Fruit fly (Drosophila melanogaster) whole organism, embryonic: Measurements from ENCODE around the gene nAChRalpha7.

ENCODE experiments used
- Asciz ChIP-seq: fragments of 200-800 bp; sonication (Bioruptor generic); optimal IDR thresholded peaks from 2 replicates; lab custom pipeline; 2017; ENCODE audit warnings: missing biosample characterization, mild to moderate bottlenecking, missing genetic modification characterization, missing genetic modification reagents
- Atf3 ChIP-seq: fragments of 200-800 bp; sonication (Bioruptor generic); optimal IDR thresholded peaks from 3 replicates; lab custom pipeline; 2016; ENCODE audit warnings: missing biosample characterization, missing genetic modification characterization
- Bteb2 ChIP-seq: fragments of 200-800 bp; sonication (Bioruptor generic); optimal IDR thresholded peaks from 2 replicates; lab custom pipeline; 2016; ENCODE audit warnings: missing biosample characterization, missing genetic modification characterization
- CG1024 ChIP-seq: fragments of 200-800 bp; sonication (Bioruptor generic); IDR thresholded peaks from 2 replicates; pipeline ENCODE4 v1.3.6; 2022; ENCODE audit warnings: missing biosample characterization, missing genetic modification characterization
- CG10321 ChIP-seq: fragments of 200-800 bp; sonication (Bioruptor generic); IDR thresholded peaks from 2 replicates; pipeline ENCODE4 v1.3.6; 2022; ENCODE audit warnings: missing biosample characterization, missing genetic modification characterization
- CG10959 ChIP-seq: fragments of 200-800 bp; sonication (Bioruptor generic); IDR thresholded peaks from 2 replicates; pipeline ENCODE4 v1.3.6; 2022; ENCODE audit warnings: missing biosample characterization, missing genetic modification characterization
- CG10979 ChIP-seq: fragments of 200-800 bp; sonication (Bioruptor generic); optimal IDR thresholded peaks from 2 replicates; lab custom pipeline; 2018; ENCODE audit warnings: missing biosample characterization, mild to moderate bottlenecking, missing genetic modification characterization, moderate library complexity
- CG12219 ChIP-seq: fragments of 200-800 bp; sonication (Bioruptor generic); optimal IDR thresholded peaks from 3 replicates; lab custom pipeline; 2018; ENCODE audit warnings: missing biosample characterization, mild to moderate bottlenecking, missing genetic modification characterization
- CG13775 ChIP-seq: fragments of 200-800 bp; sonication (Bioruptor generic); optimal IDR thresholded peaks from 3 replicates; lab custom pipeline; 2017; ENCODE audit warnings: missing biosample characterization, mild to moderate bottlenecking, missing genetic modification characterization
- CG14965 ChIP-seq: fragments of 200-800 bp; sonication (Bioruptor generic); optimal IDR thresholded peaks from 2 replicates; lab custom pipeline; 2016; ENCODE audit warnings: missing biosample characterization, missing genetic modification characterization, borderline replicate concordance
- CG17802 ChIP-seq: fragments of 200-800 bp; sonication (Bioruptor generic); optimal IDR thresholded peaks from 2 replicates; lab custom pipeline; 2018; ENCODE audit warnings: missing biosample characterization, mild to moderate bottlenecking, missing genetic modification characterization, moderate library complexity
- CG18262 ChIP-seq: fragments of 200-800 bp; optimal IDR thresholded peaks from 3 replicates; lab custom pipeline; 2019; ENCODE audit warnings: missing biosample characterization, mild to moderate bottlenecking, missing genetic modification characterization, moderate library complexity
- CG30020 ChIP-seq: fragments of 200-800 bp; optimal IDR thresholded peaks from 2 replicates; lab custom pipeline; 2019; ENCODE audit warnings: missing biosample characterization, mild to moderate bottlenecking, missing genetic modification characterization, moderate library complexity
- CG30431 ChIP-seq: fragments of 200-800 bp; sonication (Bioruptor generic); optimal IDR thresholded peaks from 2 replicates; lab custom pipeline; 2017; ENCODE audit warnings: missing biosample characterization, missing genetic modification characterization
- CG31441 ChIP-seq: fragments of 200-800 bp; sonication (Bioruptor generic); IDR thresholded peaks from 2 replicates; pipeline ENCODE4 v1.3.6; 2022; ENCODE audit warnings: missing biosample characterization, missing genetic modification characterization
- CG34224 ChIP-seq: fragments of 200-800 bp; sonication (Bioruptor generic); IDR thresholded peaks from 3 replicates; pipeline ENCODE4 v1.3.6; 2022; ENCODE audit warnings: missing biosample characterization, missing genetic modification characterization; ENCODE audit not compliant: partially characterized antibody
- CG4328 ChIP-seq: fragments of 200-800 bp; sonication (Bioruptor generic); optimal IDR thresholded peaks from 3 replicates; lab custom pipeline; 2017; ENCODE audit warnings: missing biosample characterization, missing genetic modification reagents, missing genetic modification characterization
- CG4820 ChIP-seq: fragments of 200-800 bp; sonication (Bioruptor generic); optimal IDR thresholded peaks from 3 replicates; lab custom pipeline; 2016; ENCODE audit warnings: missing biosample characterization, missing genetic modification characterization
- CG6254 ChIP-seq: fragments of 200-800 bp; sonication (Bioruptor generic); optimal IDR thresholded peaks from 3 replicates; lab custom pipeline; 2017; ENCODE audit warnings: mild to moderate bottlenecking, missing biosample characterization, missing genetic modification reagents, missing genetic modification characterization
- CG6654 ChIP-seq: fragments of 200-800 bp; sonication (Bioruptor generic); optimal IDR thresholded peaks from 2 replicates; lab custom pipeline; 2017; ENCODE audit warnings: missing biosample characterization, mild to moderate bottlenecking, missing genetic modification characterization
- CG6813 ChIP-seq: fragments of 200-800 bp; sonication (Bioruptor generic); optimal IDR thresholded peaks from 2 replicates; lab custom pipeline; 2017; ENCODE audit warnings: missing biosample characterization, missing genetic modification characterization, mild to moderate bottlenecking, moderate library complexity, missing genetic modification reagents
- CG7357 ChIP-seq: fragments of 200-800 bp; sonication (Bioruptor generic); IDR thresholded peaks from 3 replicates; pipeline ENCODE4 v1.3.6; 2022; ENCODE audit warnings: missing biosample characterization, missing genetic modification characterization
- CG7745 ChIP-seq: fragments of 200-800 bp; sonication (Bioruptor generic); optimal IDR thresholded peaks from 2 replicates; lab custom pipeline; 2018; ENCODE audit warnings: missing biosample characterization, mild to moderate bottlenecking, missing genetic modification characterization, moderate library complexity
- CG8359 ChIP-seq: fragments of 200-800 bp; sonication (Bioruptor generic); optimal IDR thresholded peaks from 2 replicates; lab custom pipeline; 2017; ENCODE audit warnings: missing biosample characterization, mild to moderate bottlenecking, missing genetic modification characterization, borderline replicate concordance
- CG9817 ChIP-seq: fragments of 200-800 bp; sonication (Bioruptor generic); optimal IDR thresholded peaks from 2 replicates; lab custom pipeline; 2018; ENCODE audit warnings: missing biosample characterization, mild to moderate bottlenecking, missing genetic modification characterization, moderate library complexity
- CTCF ChIP-seq: fragments of 200-800 bp; sonication (Bioruptor generic); optimal IDR thresholded peaks from 2 replicates; lab custom pipeline; 2017; ENCODE audit warnings: missing biosample characterization, mild to moderate bottlenecking, missing genetic modification characterization, moderate library complexity
- Dip3 ChIP-seq: fragments of 200-800 bp; sonication (Bioruptor generic); optimal IDR thresholded peaks from 3 replicates; lab custom pipeline; 2016; ENCODE audit warnings: missing biosample characterization, missing genetic modification characterization
- E2f1 ChIP-seq: fragments of 200-800 bp; sonication (Bioruptor generic); IDR thresholded peaks from 2 replicates; pipeline ENCODE4 v1.3.6; 2022; ENCODE audit warnings: missing biosample characterization, missing genetic modification characterization
- ERR ChIP-seq: fragments of 200-800 bp; sonication (Bioruptor generic); optimal IDR thresholded peaks from 2 replicates; lab custom pipeline; 2016; ENCODE audit warnings: missing biosample characterization, missing genetic modification characterization
- Lpt ChIP-seq: fragments of >200 bp; optimal IDR thresholded peaks from 2 replicates; lab custom pipeline; 2018; ENCODE audit warnings: missing biosample characterization, missing genetic modification characterization
- Meics ChIP-seq: fragments of 200-800 bp; sonication (Bioruptor generic); optimal IDR thresholded peaks from 2 replicates; lab custom pipeline; 2017; ENCODE audit warnings: missing biosample characterization, mild to moderate bottlenecking, missing genetic modification characterization
- Nf-YC ChIP-seq: fragments of 200-800 bp; optimal IDR thresholded peaks from 3 replicates; lab custom pipeline; 2019; ENCODE audit warnings: missing biosample characterization, mild to moderate bottlenecking, missing genetic modification characterization, moderate library complexity
- Ptx1 ChIP-seq: fragments of 200-800 bp; sonication (Bioruptor generic); IDR thresholded peaks from 2 replicates; pipeline ENCODE4 v1.3.6; 2022; ENCODE audit warnings: missing biosample characterization, missing genetic modification characterization
- Side ChIP-seq: fragments of 200-800 bp; sonication (Bioruptor generic); optimal IDR thresholded peaks from 2 replicates; lab custom pipeline; 2016; ENCODE audit warnings: missing biosample characterization, missing genetic modification characterization
- Sry-β ChIP-seq: fragments of 200-800 bp; sonication (Bioruptor generic); optimal IDR thresholded peaks from 2 replicates; lab custom pipeline; 2018; ENCODE audit warnings: missing biosample characterization, mild to moderate bottlenecking, missing genetic modification characterization, moderate library complexity
- cato ChIP-seq: fragments of 200-800 bp; sonication (Bioruptor generic); optimal IDR thresholded peaks from 2 replicates; lab custom pipeline; 2016; ENCODE audit warnings: missing biosample characterization, missing genetic modification characterization, borderline replicate concordance
- ci ChIP-seq: fragments of 200-800 bp; sonication (Bioruptor generic); IDR thresholded peaks from 3 replicates; pipeline ENCODE4 v1.3.6; 2022; ENCODE audit warnings: missing biosample characterization, missing genetic modification characterization
- da ChIP-seq: fragments of 200-800 bp; sonication (Bioruptor generic); optimal IDR thresholded peaks from 2 replicates; lab custom pipeline; 2016; ENCODE audit warnings: missing biosample characterization, missing genetic modification characterization
- dimm ChIP-seq: fragments of 200-800 bp; sonication (Bioruptor generic); IDR thresholded peaks from 2 replicates; pipeline ENCODE4 v1.3.6; 2022; ENCODE audit warnings: missing biosample characterization, missing genetic modification characterization
- gfzf ChIP-seq: fragments of 200-800 bp; sonication (Bioruptor generic); optimal IDR thresholded peaks from 2 replicates; lab custom pipeline; 2016; ENCODE audit warnings: missing biosample characterization, mild to moderate bottlenecking, missing genetic modification characterization, moderate library complexity
- gro ChIP-seq: fragments of 200-800 bp; sonication (Bioruptor generic); optimal IDR thresholded peaks from 2 replicates; lab custom pipeline; 2016; ENCODE audit warnings: missing biosample characterization, missing genetic modification characterization
- jing ChIP-seq: fragments of 200-800 bp; sonication (Bioruptor generic); optimal IDR thresholded peaks from 2 replicates; lab custom pipeline; 2018; ENCODE audit warnings: missing biosample characterization, mild to moderate bottlenecking, missing genetic modification characterization
- ken ChIP-seq: fragments of 200-800 bp; sonication (Bioruptor generic); IDR thresholded peaks from 3 replicates; pipeline ENCODE4 v1.3.6; 2022; ENCODE audit warnings: missing biosample characterization, missing genetic modification characterization
- maf-S ChIP-seq: fragments of 200-800 bp; sonication (Bioruptor generic); optimal IDR thresholded peaks from 2 replicates; lab custom pipeline; 2016; ENCODE audit warnings: missing biosample characterization, missing genetic modification characterization
- odd ChIP-seq: fragments of 200-800 bp; sonication (Bioruptor generic); optimal IDR thresholded peaks from 2 replicates; lab custom pipeline; 2017; ENCODE audit warnings: missing biosample characterization, mild to moderate bottlenecking, missing genetic modification characterization
- salm ChIP-seq: fragments of 200-800 bp; sonication (Bioruptor generic); optimal IDR thresholded peaks from 2 replicates; lab custom pipeline; 2018; ENCODE audit warnings: missing biosample characterization, mild to moderate bottlenecking, missing genetic modification characterization
- slp2 ChIP-seq: fragments of 200-800 bp; sonication (Bioruptor generic); optimal IDR thresholded peaks from 2 replicates; lab custom pipeline; 2016; ENCODE audit warnings: missing biosample characterization, missing genetic modification characterization
- vvl ChIP-seq: fragments of 200-800 bp; sonication (Bioruptor generic); IDR thresholded peaks from 2 replicates; pipeline ENCODE4 v1.3.6; 2022; ENCODE audit warnings: missing biosample characterization, missing genetic modification characterization
- wor ChIP-seq: fragments of 200-800 bp; sonication (Bioruptor generic); IDR thresholded peaks from 2 replicates; pipeline ENCODE4 v1.3.6; 2022; ENCODE audit warnings: missing biosample characterization, missing genetic modification characterization

nAChRalpha7 gene

DNA sequence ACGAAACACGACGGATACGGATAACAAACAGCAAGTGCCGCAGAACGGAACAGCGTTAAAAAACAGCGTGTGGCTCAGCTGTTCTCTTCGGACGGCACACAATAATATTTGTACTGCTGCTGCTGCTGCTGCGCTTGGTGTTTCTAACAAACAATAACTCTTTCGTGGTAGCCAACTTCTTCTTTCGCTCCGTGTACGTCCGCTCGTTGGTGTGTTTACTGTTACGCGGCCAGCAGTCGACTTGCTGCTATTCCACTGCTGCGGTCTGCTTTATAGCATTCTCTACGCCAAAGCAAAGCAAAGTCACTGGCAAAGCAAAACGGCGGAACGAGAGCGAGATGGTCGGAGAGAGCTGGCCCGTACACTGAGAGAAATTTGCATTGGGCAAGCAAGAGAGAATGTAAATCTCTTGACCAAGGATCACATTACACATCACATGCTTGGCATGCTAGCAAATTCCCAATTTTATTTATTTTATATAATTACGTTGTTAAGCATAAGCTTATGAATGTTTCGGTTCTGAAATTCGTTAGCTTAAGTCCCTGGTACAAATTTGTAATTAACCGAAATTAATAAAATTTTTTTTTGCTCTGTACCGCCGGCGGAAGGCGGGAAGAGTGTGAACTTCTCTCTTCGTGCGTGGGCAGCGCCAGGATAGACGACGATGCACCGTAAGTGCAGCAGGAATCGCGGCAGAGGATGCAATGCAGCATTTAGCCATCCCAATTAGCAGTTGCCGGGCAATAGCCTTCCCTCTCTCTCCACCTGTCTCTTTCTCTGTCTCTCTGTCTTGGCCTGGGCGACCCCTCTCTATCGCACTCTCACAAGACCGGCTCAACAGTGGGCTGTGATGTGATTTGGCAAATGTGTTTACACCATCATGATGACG, 26.2 kb downstream of the nAChRalpha7 start, which contains the start of gene out (continued):
- TF ChIP-seq CG30431 (GFP tag; lab: Kevin White, UChicago) (peak; percentile 96), Atf3 (GFP tag; lab: Kevin White, UChicago) (peak; percentile 75), maf-S (GFP tag; lab: Kevin White, UChicago) (peak; percentile 80), CG12219 (GFP tag; lab: Kevin White, UChicago) (peak; percentile 91), ERR (GFP tag; lab: Kevin White, UChicago) (peak; percentile 70), CG18262 (tag; lab: Kevin White, UChicago) (peak; percentile 95), CG10979 (peak; percentile 96), salm (tag; lab: Kevin White, UChicago) (peak; percentile 92), CG10321 (peak; percentile 64), cato (GFP tag; lab: Kevin White, UChicago) (peak; percentile 85), ci (GFP tag; lab: Robert Waterston, UW) (peak; percentile 94), wor (GFP tag; lab: Robert Waterston, UW) (peak; percentile 89), CG10959 (GFP tag; lab: Robert Waterston, UW) (peak; percentile 91), dimm (GFP tag; lab: Robert Waterston, UW) (peak; percentile 88), Asciz (GFP tag; lab: Kevin White, UChicago) (peak; percentile 89), Sry-β (GFP tag; lab: Kevin White, UChicago) (peak; percentile 39), CG7745 (tag; lab: Kevin White, UChicago) (peak; percentile 30), CG6813 (GFP tag; lab: Kevin White, UChicago) (peak; percentile 92), ken (GFP tag; lab: Robert Waterston, UW) (peak; percentile 92), CG6654 (peak; percentile 85), CG17802 (tag; lab: Kevin White, UChicago) (peak; percentile 81), da (peak; percentile 53), Bteb2 (peak; percentile 80), CG7357 (GFP tag; lab: Robert Waterston, UW) (peak; percentile 90), CTCF (GFP tag; lab: Kevin White, UChicago) (peak; percentile 59), Dip3 (GFP tag; lab: Kevin White, UChicago) (peak; percentile 85), gfzf (GFP tag; lab: Kevin White, UChicago) (no peak), CG6254 (peak; percentile 91), vvl (GFP tag; lab: Robert Waterston, UW) (peak; percentile 94), Lpt (GFP tag; lab: Kevin White, UChicago) (no peak), CG31441 (GFP tag; lab: Robert Waterston, UW) (peak; percentile 91), CG8359 (GFP tag; lab: Kevin White, UChicago) (peak; percentile 86), CG4328 (peak; percentile 92), CG14965 (peak; percentile 22), Meics (peak; percentile 95), CG30020 (tag; lab: Kevin White, UChicago) (peak; percentile 71), CG1024 (GFP tag; lab: Robert Waterston, UW) (peak; percentile 86), E2f1 (GFP tag; lab: Robert Waterston, UW) (peak; percentile 96), Side (GFP tag; lab: Kevin White, UChicago) (peak; percentile 85), jing (peak; percentile 83), CG13775 (peak; percentile 95), CG34224 (GFP tag; lab: Robert Waterston, UW) (no peak), Ptx1 (GFP tag; lab: Robert Waterston, UW) (peak; percentile 95), CG9817 (tag; lab: Kevin White, UChicago) (peak; percentile 91), Nf-YC (tag; lab: Kevin White, UChicago) (peak; percentile 82), CG4820 (GFP tag; lab: Kevin White, UChicago) (peak; percentile 93), odd (GFP tag; lab: Kevin White, UChicago) (peak; percentile 94), gro (GFP tag; lab: Kevin White, UChicago) (peak; percentile 85), slp2 (peak; percentile 87)
